Worm (Caenorhabditis elegans) whole organism, late embryonic: ENCODE results near the gene F21H7.3.

Experiments
- C08G9.2 ChIP-seq: sonication (generic microtip); optimal IDR thresholded peaks from 2 replicates; lab custom pipeline; 2016; ENCODE audit warnings: mild to moderate bottlenecking, missing genetic modification characterization, moderate library complexity, missing compliant biosample characterization
- C38D4.7 ChIP-seq: fragments of 200-800 bp; sonication (Bioruptor generic); optimal IDR thresholded peaks from 2 replicates; lab custom pipeline; 2018; ENCODE audit warnings: mild to moderate bottlenecking, missing genetic modification characterization, moderate library complexity, missing compliant biosample characterization
- F13H6.1 ChIP-seq: sonication (generic microtip); optimal IDR thresholded peaks from 2 replicates; lab custom pipeline; 2016; ENCODE audit warnings: missing genetic modification characterization, missing compliant biosample characterization
- K02D7.2 ChIP-seq: sonication (generic microtip); optimal IDR thresholded peaks from 2 replicates; lab custom pipeline; 2017; ENCODE audit warnings: mild to moderate bottlenecking, missing genetic modification characterization, missing compliant biosample characterization
- K09A11.1 ChIP-seq: sonication (generic microtip); optimal IDR thresholded peaks from 2 replicates; lab custom pipeline; 2017; ENCODE audit warnings: antibody characterized with exemption, mild to moderate bottlenecking, missing genetic modification characterization, missing compliant biosample characterization; ENCODE audit not compliant: insufficient read depth
- Y22D7AL.16 ChIP-seq: sonication (generic microtip); optimal IDR thresholded peaks from 2 replicates; lab custom pipeline; 2016; ENCODE audit warnings: missing genetic modification characterization, missing compliant biosample characterization
- ceh-14 ChIP-seq: sonication (generic microtip); optimal IDR thresholded peaks from 2 replicates; lab custom pipeline; 2016; ENCODE audit warnings: missing genotype, missing genetic modification characterization, missing compliant biosample characterization
- ceh-2 ChIP-seq: sonication (generic microtip); optimal IDR thresholded peaks from 2 replicates; lab custom pipeline; 2016; ENCODE audit warnings: missing genotype, missing genetic modification characterization, missing compliant biosample characterization
- ceh-24 ChIP-seq: sonication (generic microtip); optimal IDR thresholded peaks from 2 replicates; lab custom pipeline; 2016; ENCODE audit warnings: mild to moderate bottlenecking, missing genetic modification characterization, missing compliant biosample characterization
- ceh-30 ChIP-seq: fragments of 150-350 bp; optimal IDR thresholded peaks from 2 replicates; lab custom pipeline; 2014; ENCODE audit warnings: missing biosample characterization, missing genetic modification characterization
- ceh-31 ChIP-seq: sonication (generic microtip); optimal IDR thresholded peaks from 2 replicates; lab custom pipeline; 2016; ENCODE audit warnings: missing genetic modification characterization, missing compliant biosample characterization
- ceh-34 ChIP-seq: sonication (generic microtip); optimal IDR thresholded peaks from 2 replicates; lab custom pipeline; 2016; ENCODE audit warnings: mild to moderate bottlenecking, missing genetic modification characterization, missing compliant biosample characterization
- ceh-9 ChIP-seq: sonication (generic microtip); optimal IDR thresholded peaks from 2 replicates; lab custom pipeline; 2016; ENCODE audit warnings: mild to moderate bottlenecking, missing genetic modification characterization, inconsistent platforms, missing compliant biosample characterization
- che-1 ChIP-seq: sonication (generic microtip); optimal IDR thresholded peaks from 2 replicates; lab custom pipeline; 2016; ENCODE audit warnings: mild to moderate bottlenecking, missing genetic modification characterization, missing compliant biosample characterization
- dmd-4 ChIP-seq: sonication (generic microtip); optimal IDR thresholded peaks from 2 replicates; lab custom pipeline; 2016; ENCODE audit warnings: borderline replicate concordance, missing genetic modification characterization, missing compliant biosample characterization
- elt-2 ChIP-seq: sonication (generic microtip); optimal IDR thresholded peaks from 2 replicates; lab custom pipeline; 2016; ENCODE audit warnings: missing genetic modification reagents, missing genetic modification characterization, missing compliant biosample characterization
- elt-4 ChIP-seq: sonication (generic microtip); optimal IDR thresholded peaks from 2 replicates; lab custom pipeline; 2016; ENCODE audit warnings: missing genetic modification characterization, missing compliant biosample characterization
- gmeb-2 ChIP-seq: sonication (generic microtip); optimal IDR thresholded peaks from 2 replicates; lab custom pipeline; 2016; ENCODE audit warnings: missing genetic modification characterization, inconsistent platforms, missing compliant biosample characterization
- hlh-15 ChIP-seq: sonication (generic microtip); optimal IDR thresholded peaks from 2 replicates; lab custom pipeline; 2016; ENCODE audit warnings: missing genetic modification characterization, missing compliant biosample characterization
- nhr-11 ChIP-seq: fragments of 150-350 bp; optimal IDR thresholded peaks from 2 replicates; lab custom pipeline; 2014; ENCODE audit warnings: missing biosample characterization, missing genetic modification characterization
- nhr-232 ChIP-seq: sonication (generic microtip); optimal IDR thresholded peaks from 2 replicates; lab custom pipeline; 2016; ENCODE audit warnings: missing genetic modification characterization, missing compliant biosample characterization
- npax-4 ChIP-seq: sonication (generic microtip); optimal IDR thresholded peaks from 2 replicates; lab custom pipeline; 2016; ENCODE audit warnings: missing genetic modification characterization, missing compliant biosample characterization
- pag-3 ChIP-seq: sonication (generic microtip); optimal IDR thresholded peaks from 2 replicates; lab custom pipeline; 2016; ENCODE audit warnings: missing compliant biosample characterization, missing genetic modification characterization, borderline replicate concordance
- pax-1 ChIP-seq: fragments of 150-350 bp; optimal IDR thresholded peaks from 2 replicates; lab custom pipeline; 2014; ENCODE audit warnings: missing biosample characterization, missing genetic modification characterization
- pha-2 ChIP-seq: sonication (generic microtip); optimal IDR thresholded peaks from 2 replicates; lab custom pipeline; 2017; ENCODE audit warnings: mild to moderate bottlenecking, missing genetic modification characterization, missing compliant biosample characterization
- pqm-1 ChIP-seq: sonication (generic microtip); optimal IDR thresholded peaks from 2 replicates; lab custom pipeline; 2016; ENCODE audit warnings: missing genetic modification characterization, missing compliant biosample characterization
- pros-1 ChIP-seq: fragments of 150-350 bp; optimal IDR thresholded peaks from 2 replicates; lab custom pipeline; 2014; ENCODE audit warnings: missing biosample characterization, missing genetic modification reagents, missing genetic modification characterization
- rnt-1 ChIP-seq: sonication (generic microtip); optimal IDR thresholded peaks from 2 replicates; lab custom pipeline; 2016; ENCODE audit warnings: missing genetic modification characterization, missing compliant biosample characterization
- sdc-2 ChIP-seq: sonication (generic microtip); optimal IDR thresholded peaks from 2 replicates; lab custom pipeline; 2016; ENCODE audit warnings: missing genotype, missing genetic modification characterization, missing compliant biosample characterization
- sox-4 ChIP-seq: sonication (generic microtip); optimal IDR thresholded peaks from 2 replicates; lab custom pipeline; 2017; ENCODE audit warnings: mild to moderate bottlenecking, missing genetic modification characterization, inconsistent platforms, missing compliant biosample characterization
- syd-9 ChIP-seq: sonication (generic microtip); optimal IDR thresholded peaks from 2 replicates; lab custom pipeline; 2016; ENCODE audit warnings: mild to moderate bottlenecking, missing genetic modification characterization, moderate library complexity, missing compliant biosample characterization
- tbx-2 ChIP-seq: sonication (generic microtip); optimal IDR thresholded peaks from 2 replicates; lab custom pipeline; 2016; ENCODE audit warnings: missing genetic modification characterization, missing compliant biosample characterization
- unc-86 ChIP-seq: sonication (generic microtip); optimal IDR thresholded peaks from 2 replicates; lab custom pipeline; 2016; ENCODE audit warnings: missing genetic modification characterization, missing compliant biosample characterization
- zip-5 ChIP-seq: sonication (generic microtip); optimal IDR thresholded peaks from 2 replicates; lab custom pipeline; 2016; ENCODE audit warnings: missing genetic modification characterization, missing compliant biosample characterization

F21H7.3 gene

ce11 chrV:16266514-16266913 is 31.5 kb upstream of the F21H7.3 start, which contains the start of gene T13F3.4:
TSS of gene T13F3.4 (minus strand) at chrV:16266614.
- TF ChIP-seq ceh-9 (tag; lab: Kevin White, UChicago) (no peak), gmeb-2 (no peak), pros-1 (no peak), npax-4 (no peak), ceh-24 (tag; lab: Kevin White, UChicago) (no peak), zip-5 (tag; lab: Kevin White, UChicago) (no peak), Y22D7AL.16 (no peak), C38D4.7 (no peak), pha-2 (no peak), pqm-1 (no peak), che-1 (no peak)

ce11 chrV:16259684-16260083 is 24.6 kb upstream of the F21H7.3 start, which contains the start of gene nhr-127:
TSS of gene nhr-127 (plus strand) at chrV:16259984.
- TF ChIP-seq ceh-31 (tag; lab: Kevin White, UChicago) (no peak), pax-1 (tag; lab: Kevin White, UChicago) (no peak), syd-9 (no peak), sdc-2 (no peak), pros-1 (no peak), npax-4 (no peak), pqm-1 (no peak), C08G9.2 (tag; lab: Kevin White, UChicago) (no peak), K09A11.1 (no peak)

- TF ChIP-seq rnt-1 (tag; lab: Kevin White, UChicago) (no peak), tbx-2 (no peak)
Measured at ce11 chrV:16258142-16258541, 23.1 kb upstream of the F21H7.3 start, which contains the start of gene nhr-218. TSS of gene nhr-218 (plus strand) at chrV:16258442.

- no peak for TF ChIP-seq nhr-232
Measured at ce11 chrV:16256395-16256794, 21.4 kb upstream of the F21H7.3 start, which contains the start of gene bgnt-1.3. TSS of gene bgnt-1.3 (minus strand) at chrV:16256495.

ce11 chrV:16253687-16254086 is 18.7 kb upstream of the F21H7.3 start, which contains the start of gene gcy-20:
TSS of gene gcy-20 (minus strand) at chrV:16253787.
- TF ChIP-seq unc-86 (tag; lab: Kevin White, UChicago) (no peak), pax-1 (tag; lab: Kevin White, UChicago) (no peak), ceh-14 (tag; lab: Kevin White, UChicago) (no peak), C38D4.7 (no peak), ceh-34 (tag; lab: Kevin White, UChicago) (no peak), dmd-4 (tag; lab: Kevin White, UChicago) (no peak), ceh-30 (tag; lab: Kevin White, UChicago) (no peak), F13H6.1 (tag; lab: Kevin White, UChicago) (no peak), ceh-2 (no peak), elt-4 (tag; lab: Kevin White, UChicago) (no peak), syd-9 (no peak)

ce11 chrV:16249105-16249504 is 14.1 kb upstream of the F21H7.3 start:
- peak; percentile 76 for TF ChIP-seq rnt-1 (tag; lab: Kevin White, UChicago)
- no peak for TF ChIP-seq ceh-31 (tag; lab: Kevin White, UChicago)

ce11 chrV:16246579-16246978 is 11.5 kb upstream of the F21H7.3 start, which contains the start of gene srh-95:
TSS of gene srh-95 (plus strand) at chrV:16246879.
- no peak for TF ChIP-seq pag-3
- TF ChIP-seq nhr-11 = no peak
- no peak for TF ChIP-seq dmd-4 (tag; lab: Kevin White, UChicago)
- TF ChIP-seq sox-4 (tag; lab: Kevin White, UChicago) = no peak
- no peak for TF ChIP-seq gmeb-2
- TF ChIP-seq elt-2 (tag; lab: Kevin White, UChicago) = no peak
- no peak for TF ChIP-seq K02D7.2 (tag; lab: Kevin White, UChicago)
- TF ChIP-seq hlh-15 = no peak
